Worm (Caenorhabditis elegans): ENCODE measurements around the gene his-71.

DNA sequence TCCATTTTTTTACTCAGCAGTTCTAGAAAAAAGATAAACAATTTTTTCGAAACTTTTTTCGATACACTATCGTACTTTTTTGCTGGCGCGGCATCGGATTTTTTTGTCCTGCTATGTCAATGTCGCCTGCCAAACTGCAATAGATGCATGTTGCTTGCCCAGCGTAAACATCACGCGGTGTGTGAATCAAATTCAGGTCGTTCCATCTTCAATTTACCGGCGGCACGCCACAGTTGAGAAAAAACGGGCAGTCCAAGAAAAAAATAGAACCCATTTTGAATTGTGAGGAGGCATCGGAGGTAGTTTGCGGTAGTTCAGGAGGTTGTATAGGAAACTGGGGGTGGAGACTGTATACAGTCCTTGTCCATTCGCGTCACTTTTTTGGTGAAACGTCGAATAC lies 36.6 kb upstream of the his-71 start:
- no peak for TF ChIP-seq snpc-4 (tag; optimal IDR thresholded peaks at IDR 0.05)
- no peak for TF ChIP-seq nhr-23 (tag; optimal IDR thresholded peaks at IDR 0.05)
- no peak for TF ChIP-seq ztf-11 (tag; optimal IDR thresholded peaks at IDR 0.05)

Measured in whole organism, L2 larva.